Fruit fly (Drosophila melanogaster): ENCODE results near the gene Nepl19.

Nepl19 gene

dm6 chr3R:28911758-28912157 lies 31.8 kb upstream of the Nepl19 start (continued):
- TF ChIP-seq al (GFP tag; IDR thresholded peaks at IDR 0.05) (peak; percentile 65; the same call in 1 of the 2 replicates), danr (GFP tag; IDR thresholded peaks at IDR 0.05) (peak; percentile 72), CG7839 (tag; optimal IDR thresholded peaks at IDR 0.05) (peak; percentile 82), CG4820 (GFP tag; optimal IDR thresholded peaks at IDR 0.05) (peak; percentile 65), CG16863 (GFP tag; optimal IDR thresholded peaks at IDR 0.05) (peak; percentile 80), unpg (GFP tag; optimal IDR thresholded peaks at IDR 0.05) (peak; percentile 81), Adf1 (GFP tag; IDR thresholded peaks at IDR 0.05) (0 out of 2 replicates have a peak, but pooled peaks have one; percentile 13), Dad (GFP tag; optimal IDR thresholded peaks at IDR 0.05) (peak; percentile 70), CG10565 (GFP tag; optimal IDR thresholded peaks at IDR 0.05) (no peak), CG9437 (GFP tag; optimal IDR thresholded peaks at IDR 0.05) (peak; percentile 51), CG1233 (GFP tag; optimal IDR thresholded peaks at IDR 0.05) (peak; percentile 32), CG4404 (GFP tag; IDR thresholded peaks at IDR 0.05) (peak; percentile 58), odd (GFP tag; optimal IDR thresholded peaks at IDR 0.05) (peak; percentile 7), sima (GFP tag; optimal IDR thresholded peaks at IDR 0.05) (no peak), CG17829 (tag; optimal IDR thresholded peaks at IDR 0.05) (peak; percentile 64), CG3847 (GFP tag; IDR thresholded peaks at IDR 0.05) (peak; percentile 57), CG4424 (GFP tag; optimal IDR thresholded peaks at IDR 0.05) (no peak), Rx (GFP tag; IDR thresholded peaks at IDR 0.05) (peak; percentile 62), Optix (GFP tag; IDR thresholded peaks at IDR 0.05) (peak; percentile 78), Atf-2 (GFP tag; optimal IDR thresholded peaks at IDR 0.05) (peak; percentile 72), vvl (GFP tag; IDR thresholded peaks at IDR 0.05) (peak; percentile 91), Kr (GFP tag; optimal IDR thresholded peaks at IDR 0.05) (no peak), Ssrp (tag; optimal IDR thresholded peaks at IDR 0.05) (peak; percentile 71), CG15479 (GFP tag; optimal IDR thresholded peaks at IDR 0.05) (no peak), CG3726 (GFP tag; IDR thresholded peaks at IDR 0.05) (peak; percentile 59; the same call in 1 of the 3 replicates), sc (optimal IDR thresholded peaks at IDR 0.05) (no peak), sc (GFP tag; optimal IDR thresholded peaks at IDR 0.05) (no peak), Pdp1 (GFP tag; optimal IDR thresholded peaks at IDR 0.05) (peak; percentile 58 to 60), Deaf1 (tag; optimal IDR thresholded peaks at IDR 0.05) (peak; percentile 20), amos (GFP tag; IDR thresholded peaks at IDR 0.05; ENCODE audit: partially characterized antibody) (no peak), cg (GFP tag; optimal IDR thresholded peaks at IDR 0.05) (no peak), Tbp (GFP tag; optimal IDR thresholded peaks at IDR 0.05) (no peak), crol (GFP tag; IDR thresholded peaks at IDR 0.05) (no peak), CG3838 (GFP tag; optimal IDR thresholded peaks at IDR 0.05) (no peak), bsh (GFP tag; optimal IDR thresholded peaks at IDR 0.05) (peak; percentile 25 to 85), schlank (tag; optimal IDR thresholded peaks at IDR 0.05) (peak; percentile 7), CG4854 (GFP tag; optimal IDR thresholded peaks at IDR 0.05) (no peak), CG8765 (GFP tag; IDR thresholded peaks at IDR 0.05) (peak; percentile 37; the same call in 1 of the 2 replicates), vnd (GFP tag; IDR thresholded peaks at IDR 0.05; ENCODE audit: partially characterized antibody) (no peak), NK7.1 (GFP tag; optimal IDR thresholded peaks at IDR 0.05) (peak; percentile 75), Abd-B (GFP tag; optimal IDR thresholded peaks at IDR 0.05) (peak; percentile 39), CG9932 (GFP tag; IDR thresholded peaks at IDR 0.05) (peak; percentile 78), CG2202 (tag; optimal IDR thresholded peaks at IDR 0.05) (peak; percentile 41), CG30403 (GFP tag; optimal IDR thresholded peaks at IDR 0.05) (peak; percentile 75), Drgx (GFP tag; IDR thresholded peaks at IDR 0.05) (peak; percentile 84), dysf (GFP tag; IDR thresholded peaks at IDR 0.05) (peak; percentile 88), lola (GFP tag; optimal IDR thresholded peaks at IDR 0.05) (no peak), D19A (tag; optimal IDR thresholded peaks at IDR 0.05) (peak; percentile 65), CG8281 (tag; optimal IDR thresholded peaks at IDR 0.05) (no peak), CG3407 (GFP tag; optimal IDR thresholded peaks at IDR 0.05) (peak; percentile 48), CG6272 (GFP tag; IDR thresholded peaks at IDR 0.05) (peak; percentile 72)

Data from whole organism, embryonic.